Worm (Caenorhabditis elegans): ENCODE data around the gene gfm-1.

gfm-1 gene

ce11 chrII:13117135-13117534, at the start of gene gfm-1:
TSS of gene gfm-1 (plus strand) at chrII:13117483.
- no peak for TF ChIP-seq zag-1 (tag; optimal IDR thresholded peaks at IDR 0.05)
- no peak for TF ChIP-seq nhr-77 (tag; optimal IDR thresholded peaks at IDR 0.05)
- TF ChIP-seq snpc-4 (tag; optimal IDR thresholded peaks at IDR 0.05), result peak; percentile 49
- TF ChIP-seq nhr-237 (tag; optimal IDR thresholded peaks at IDR 0.05), result no peak
- no peak for TF ChIP-seq pqm-1 (tag; optimal IDR thresholded peaks at IDR 0.05)
- TF ChIP-seq lsy-2 (tag; optimal IDR thresholded peaks at IDR 0.05), result peak; percentile 62 to 83
- TF ChIP-seq skn-1 (tag; optimal IDR thresholded peaks at IDR 0.05), result peak; percentile 55
- TF ChIP-seq lin-13 (GFP tag; optimal IDR thresholded peaks at IDR 0.05), result no peak
- no peak for TF ChIP-seq ets-5 (GFP tag; IDR thresholded peaks at IDR 0.05)
- TF ChIP-seq pax-3 (tag; optimal IDR thresholded peaks at IDR 0.05), result peak; percentile 84
- TF ChIP-seq Y116A8C.19 (tag; optimal IDR thresholded peaks at IDR 0.05; ENCODE audit: borderline replicate concordance), result peak; percentile 84
- peak; percentile 28 for TF ChIP-seq vab-15 (tag; optimal IDR thresholded peaks at IDR 0.05)
- peak; percentile 94 for TF ChIP-seq ceh-90 (tag; optimal IDR thresholded peaks at IDR 0.05)
- TF ChIP-seq nhr-71 (tag; optimal IDR thresholded peaks at IDR 0.05), result peak; percentile 89
- no peak for TF ChIP-seq alr-1 (tag; optimal IDR thresholded peaks at IDR 0.05; ENCODE audit: borderline replicate concordance)
- peak; percentile 92 for TF ChIP-seq nhr-85 (tag)
- TF ChIP-seq zip-4 (GFP tag; optimal IDR thresholded peaks at IDR 0.05), result no peak
- TF ChIP-seq efl-1 (optimal IDR thresholded peaks at IDR 0.05), result peak; percentile 54 to 72
- TF ChIP-seq efl-1 (GFP tag; optimal IDR thresholded peaks at IDR 0.05 in 1 of 2), result peak; percentile 76 to 96
- peak; percentile 49 for TF ChIP-seq ceh-8 (GFP tag; optimal IDR thresholded peaks at IDR 0.05)
- TF ChIP-seq aly-2 (tag; optimal IDR thresholded peaks at IDR 0.05), result no peak
- TF ChIP-seq efl-3 (GFP tag; optimal IDR thresholded peaks at IDR 0.05), result peak; percentile 69
- TF ChIP-seq nhr-28 (tag; optimal IDR thresholded peaks at IDR 0.05), result no peak
- TF ChIP-seq unc-130 (tag; optimal IDR thresholded peaks at IDR 0.05), result peak; percentile 32
- TF ChIP-seq ces-1 (GFP tag; optimal IDR thresholded peaks at IDR 0.05), result no peak
- peak; percentile 81 for TF ChIP-seq mab-9 (GFP tag; IDR thresholded peaks at IDR 0.05)
- peak; percentile 52 for TF ChIP-seq unc-86 (tag; optimal IDR thresholded peaks at IDR 0.05)
- TF ChIP-seq snu-23 (GFP tag; optimal IDR thresholded peaks at IDR 0.05), result peak; percentile 76
- peak; percentile 77 for TF ChIP-seq nhr-19 (GFP tag; conservative IDR thresholded peaks at IDR 0.05)
- no peak for TF ChIP-seq egl-27 (tag; optimal IDR thresholded peaks at IDR 0.05)
- TF ChIP-seq dpl-1 (GFP tag; optimal IDR thresholded peaks at IDR 0.05), result peak; percentile 53 to 72 (median 67)
- no peak for TF ChIP-seq ceh-63 (GFP tag; optimal IDR thresholded peaks at IDR 0.05)
- peak; percentile 43 to 62 for TF ChIP-seq lin-35 (GFP tag; optimal IDR thresholded peaks at IDR 0.05)
- TF ChIP-seq lin-39 (tag; optimal IDR thresholded peaks at IDR 0.05), result peak; percentile 42
- TF ChIP-seq grh-1 (GFP tag; IDR thresholded peaks at IDR 0.05), result peak; percentile 72
- TF ChIP-seq fos-1 (tag; optimal IDR thresholded peaks at IDR 0.05), result no peak
- TF ChIP-seq lir-3 (tag; optimal IDR thresholded peaks at IDR 0.05; ENCODE audit: poor library complexity), result peak; percentile 94
- no peak for TF ChIP-seq hpl-2 (GFP tag; optimal IDR thresholded peaks at IDR 0.05)
- no peak for TF ChIP-seq unc-62 (GFP tag; optimal IDR thresholded peaks at IDR 0.05)
- no peak for TF ChIP-seq ama-1 (optimal IDR thresholded peaks at IDR 0.05)
- no peak for TF ChIP-seq nhr-11 (tag; optimal IDR thresholded peaks at IDR 0.05)
- TF ChIP-seq isw-1 (GFP tag; IDR thresholded peaks at IDR 0.05), result peak; percentile 58
- TF ChIP-seq unc-30 (tag; optimal IDR thresholded peaks at IDR 0.05), result no peak
- TF ChIP-seq fkh-10 (GFP tag; optimal IDR thresholded peaks at IDR 0.05), result no peak
- TF ChIP-seq blmp-1 (tag; optimal IDR thresholded peaks at IDR 0.05), result no peak
- TF ChIP-seq swsn-7 (tag; optimal IDR thresholded peaks at IDR 0.05), result peak; percentile 85
- TF ChIP-seq ztf-4 (tag; optimal IDR thresholded peaks at IDR 0.05), result no peak
- no peak for TF ChIP-seq nhr-76 (tag; optimal IDR thresholded peaks at IDR 0.05)
- TF ChIP-seq nhr-84 (tag; optimal IDR thresholded peaks at IDR 0.05), result no peak
- no peak for TF ChIP-seq aha-1 (tag; optimal IDR thresholded peaks at IDR 0.05)
- TF ChIP-seq sptf-1 (tag; optimal IDR thresholded peaks at IDR 0.05), result no peak
- TF ChIP-seq pag-3 (tag; optimal IDR thresholded peaks at IDR 0.05; ENCODE audit: borderline replicate concordance, insufficient read depth), result no peak
- no peak for TF ChIP-seq mdl-1 (tag; optimal IDR thresholded peaks at IDR 0.05)
- TF ChIP-seq hlh-4 (tag; optimal IDR thresholded peaks at IDR 0.05), result peak; percentile 71
- peak; percentile 91 for TF ChIP-seq sox-4 (tag; optimal IDR thresholded peaks at IDR 0.05)
